Worm (Caenorhabditis elegans): ENCODE data around the gene nhr-221.

- TF ChIP-seq nhr-237 (tag; optimal IDR thresholded peaks at IDR 0.05) (no peak), snpc-4 (tag; optimal IDR thresholded peaks at IDR 0.05) (no peak), skn-1 (tag; optimal IDR thresholded peaks at IDR 0.05) (no peak), tbx-2 (tag; optimal IDR thresholded peaks at IDR 0.05) (no peak), ama-1 (optimal IDR thresholded peaks at IDR 0.05) (no peak), elt-3 (tag; optimal IDR thresholded peaks at IDR 0.05) (no peak), nhr-76 (tag; optimal IDR thresholded peaks at IDR 0.05) (no peak), egl-27 (tag; optimal IDR thresholded peaks at IDR 0.05) (no peak), zag-1 (tag; optimal IDR thresholded peaks at IDR 0.05) (no peak), ceh-16 (tag; optimal IDR thresholded peaks at IDR 0.05) (no peak), nhr-25 (tag; optimal IDR thresholded peaks at IDR 0.05) (no peak), nhr-11 (tag; optimal IDR thresholded peaks at IDR 0.05) (no peak), nhr-43 (tag; optimal IDR thresholded peaks at IDR 0.05; ENCODE audit: poor library complexity, severe bottlenecking) (no peak)
Observed at ce11 chrV:3486857-3487256, 48.3 kb downstream of the nhr-221 start, which contains the start of gene srbc-32.

All from whole organism, L3 larva.